Worm (Caenorhabditis elegans) whole organism, L4 larva: ENCODE results near the gene C06H5.6.

Experiments used
- D1046.2 ChIP-seq: fragments of 200-800 bp; sonication (Bioruptor generic); IDR thresholded peaks from 2 replicates; pipeline ENCODE4 v1.3.6; 2022; ENCODE audit warnings: missing genetic modification characterization, missing compliant biosample characterization
- F10B5.3 ChIP-seq: sonication (generic microtip); optimal IDR thresholded peaks from 2 replicates; lab custom pipeline; 2016; ENCODE audit warnings: mild to moderate bottlenecking, missing genetic modification characterization, missing compliant biosample characterization
- F37D6.2 ChIP-seq: sonication (generic microtip); optimal IDR thresholded peaks from 2 replicates; lab custom pipeline; 2016; ENCODE audit warnings: mild to moderate bottlenecking, missing genetic modification characterization, missing compliant biosample characterization
- T26A8.4 ChIP-seq: fragments of 200-800 bp; sonication (Bioruptor generic); IDR thresholded peaks from 2 replicates; pipeline ENCODE4 v1.3.6; 2022; ENCODE audit warnings: missing genetic modification characterization, missing compliant biosample characterization
- Y5F2A.4 ChIP-seq: fragments of 200-800 bp; sonication (Bioruptor generic); optimal IDR thresholded peaks from 2 replicates; lab custom pipeline; 2018; ENCODE audit warnings: mild to moderate bottlenecking, missing genetic modification characterization, missing compliant biosample characterization
- ZK546.5 ChIP-seq, 2 experiments: sonication (generic microtip); optimal IDR thresholded peaks; 2 replicates each; lab custom pipeline; 2017; ENCODE audit warnings: missing biosample characterization in 2 of 2, missing genetic modification characterization in 2 of 2
- aha-1 ChIP-seq: fragments of 150-350 bp; peaks from one replicate; lab custom pipeline; 2014; ENCODE audit warnings: missing biosample characterization, missing genetic modification characterization
- ama-1 ChIP-seq: fragments of 150-350 bp; optimal IDR thresholded peaks from 2 replicates; lab custom pipeline; 2014; ENCODE audit warnings: inconsistent platforms, mixed read lengths
- arid-1 ChIP-seq: fragments of 200-800 bp; sonication (Bioruptor generic); conservative IDR thresholded peaks from 2 replicates; pipeline ENCODE4 v1.3.6; 2022; ENCODE audit warnings: missing genetic modification reagents, missing genetic modification characterization, missing compliant biosample characterization
- attf-4 ChIP-seq: sonication (generic microtip); optimal IDR thresholded peaks from 3 replicates; lab custom pipeline; 2017; ENCODE audit warnings: missing biosample characterization, missing genetic modification characterization
- ceh-20 ChIP-seq: fragments of 200-800 bp; sonication (Bioruptor generic); IDR thresholded peaks from 2 replicates; pipeline ENCODE4 v1.3.6; 2022; ENCODE audit warnings: missing genetic modification reagents, missing genetic modification characterization, missing compliant biosample characterization
- ctbp-1 ChIP-seq: fragments of 200-800 bp; sonication (Bioruptor generic); IDR thresholded peaks from 2 replicates; pipeline ENCODE4 v1.3.6; 2022; ENCODE audit warnings: missing genetic modification reagents, missing genetic modification characterization, missing compliant biosample characterization
- daf-12 ChIP-seq: fragments of 150-350 bp; optimal IDR thresholded peaks from 2 replicates; lab custom pipeline; 2014; ENCODE audit warnings: missing biosample characterization, missing genetic modification reagents, missing genetic modification characterization
- daf-19 ChIP-seq: fragments of 200-800 bp; sonication (Bioruptor generic); conservative IDR thresholded peaks from 2 replicates; pipeline ENCODE4 v1.3.6; 2022; ENCODE audit warnings: missing genetic modification characterization, missing compliant biosample characterization
- duxl-1 ChIP-seq: sonication (generic microtip); optimal IDR thresholded peaks from 2 replicates; lab custom pipeline; 2016; ENCODE audit warnings: mild to moderate bottlenecking, missing genetic modification characterization, moderate library complexity, missing compliant biosample characterization; ENCODE audit not compliant: poor library complexity
- dve-1 ChIP-seq: sonication (generic microtip); optimal IDR thresholded peaks from 2 replicates; lab custom pipeline; 2017; ENCODE audit warnings: antibody characterized with exemption, mild to moderate bottlenecking, missing genetic modification characterization, missing compliant biosample characterization; ENCODE audit not compliant: insufficient read depth
- egl-27 ChIP-seq: sonication (generic microtip); optimal IDR thresholded peaks from 3 replicates; lab custom pipeline; 2017; ENCODE audit warnings: missing biosample characterization, missing genetic modification reagents, missing genetic modification characterization
- egl-43 ChIP-seq: fragments of 200-800 bp; sonication (Bioruptor generic); IDR thresholded peaks from 2 replicates; pipeline ENCODE4 v1.3.6; 2022; ENCODE audit warnings: missing genetic modification reagents, missing genetic modification characterization, missing compliant biosample characterization
- fkh-10 ChIP-seq: fragments of 150-350 bp; optimal IDR thresholded peaks from 2 replicates; lab custom pipeline; 2014; ENCODE audit warnings: missing biosample characterization, missing genetic modification reagents, missing genetic modification characterization
- fos-1 ChIP-seq: fragments of 150-350 bp; optimal IDR thresholded peaks from 2 replicates; lab custom pipeline; 2014; ENCODE audit warnings: missing biosample characterization, missing genetic modification characterization
- gei-8 ChIP-seq: fragments of 200-800 bp; sonication (Bioruptor generic); optimal IDR thresholded peaks from 2 replicates; lab custom pipeline; 2018; ENCODE audit warnings: mild to moderate bottlenecking, missing genetic modification characterization, missing compliant biosample characterization
- hif-1 ChIP-seq, 2 experiments: sonication (generic microtip); optimal IDR thresholded peaks; 2 replicates each; lab custom pipeline; 2016 to 2017; ENCODE audit warnings: missing compliant biosample characterization in 2 of 2, missing genetic modification characterization in 2 of 2, missing genetic modification reagents in 2 of 2, missing genotype in 2 of 2, mild to moderate bottlenecking in 1 of 2
- hlh-11 ChIP-seq: fragments of 200-800 bp; sonication (Bioruptor generic); optimal IDR thresholded peaks from 2 replicates; lab custom pipeline; 2018; ENCODE audit warnings: mild to moderate bottlenecking, missing genetic modification characterization, missing compliant biosample characterization
- jun-1 ChIP-seq: fragments of 150-350 bp; optimal IDR thresholded peaks from 2 replicates; lab custom pipeline; 2014; ENCODE audit warnings: missing biosample characterization, missing genetic modification reagents, missing genetic modification characterization
- lin-13 ChIP-seq: fragments of 150-350 bp; optimal IDR thresholded peaks from 2 replicates; lab custom pipeline; 2014; ENCODE audit warnings: missing biosample characterization, missing genetic modification reagents, missing genetic modification characterization
- lir-3 ChIP-seq: sonication (generic microtip); optimal IDR thresholded peaks from 2 replicates; lab custom pipeline; 2016; ENCODE audit warnings: mild to moderate bottlenecking, missing genetic modification characterization, missing compliant biosample characterization
- lsy-2 ChIP-seq, 2 experiments: fragments of 150-350 bp in 1 of 2; sonication (generic microtip) in 1 of 2; optimal IDR thresholded peaks; 2 replicates each; lab custom pipeline; 2014 to 2017; ENCODE audit warnings: missing biosample characterization in 2 of 2, missing genetic modification characterization in 2 of 2
- madf-5 ChIP-seq, 2 experiments: fragments of 200-800 bp; sonication (Bioruptor generic); IDR thresholded peaks; 2 replicates each; pipeline ENCODE4 v1.3.6; 2022; ENCODE audit warnings: missing compliant biosample characterization in 2 of 2, missing genetic modification characterization in 2 of 2
- madf-9 ChIP-seq: fragments of 200-800 bp; sonication (Bioruptor generic); conservative IDR thresholded peaks from 2 replicates; pipeline ENCODE4 v1.3.6; 2022; ENCODE audit warnings: missing genetic modification reagents, missing genetic modification characterization, missing compliant biosample characterization
- mep-1 ChIP-seq: fragments of 150-350 bp; sonication (generic microtip); optimal IDR thresholded peaks from 3 replicates; lab custom pipeline; 2014; ENCODE audit warnings: missing biosample characterization, missing genetic modification characterization
- mes-2 ChIP-seq: sonication (generic microtip); optimal IDR thresholded peaks from 2 replicates; lab custom pipeline; 2016; ENCODE audit warnings: missing genotype, mild to moderate bottlenecking, missing genetic modification characterization, missing compliant biosample characterization; ENCODE audit not compliant: poor library complexity, severe bottlenecking
- nhr-10 ChIP-seq: fragments of 150-350 bp; optimal IDR thresholded peaks from 2 replicates; lab custom pipeline; 2014; ENCODE audit warnings: missing biosample characterization, missing genetic modification characterization
- nhr-102 ChIP-seq: sonication (generic microtip); optimal IDR thresholded peaks from 2 replicates; lab custom pipeline; 2016; ENCODE audit warnings: mild to moderate bottlenecking, missing genetic modification characterization, moderate library complexity, missing compliant biosample characterization
- nhr-11 ChIP-seq: fragments of 150-350 bp; optimal IDR thresholded peaks from 2 replicates; lab custom pipeline; 2014; ENCODE audit warnings: missing biosample characterization, missing genetic modification characterization
- nhr-111 ChIP-seq: fragments of 200-800 bp; sonication (Bioruptor generic); optimal IDR thresholded peaks from 2 replicates; lab custom pipeline; 2018; ENCODE audit warnings: mild to moderate bottlenecking, missing genetic modification characterization, missing compliant biosample characterization
- nhr-25 ChIP-seq: sonication (generic microtip); optimal IDR thresholded peaks from 2 replicates; lab custom pipeline; 2017; ENCODE audit warnings: missing genetic modification characterization, mild to moderate bottlenecking, missing compliant biosample characterization, antibody characterized with exemption, moderate library complexity, borderline replicate concordance; ENCODE audit not compliant: insufficient read depth
- nhr-28 ChIP-seq: fragments of 150-350 bp; optimal IDR thresholded peaks from 2 replicates; lab custom pipeline; 2014; ENCODE audit warnings: missing biosample characterization, missing genetic modification characterization
- nhr-41 ChIP-seq: fragments of 200-800 bp; sonication (Bioruptor generic); IDR thresholded peaks from 2 replicates; pipeline ENCODE4 v1.3.6; 2022; ENCODE audit warnings: missing genetic modification reagents, missing genetic modification characterization, missing compliant biosample characterization
- nhr-42 ChIP-seq: fragments of 200-800 bp; sonication (Bioruptor generic); IDR thresholded peaks from 2 replicates; pipeline ENCODE4 v1.3.6; 2022; ENCODE audit warnings: missing genetic modification characterization, missing compliant biosample characterization
- nhr-48 ChIP-seq: sonication (generic microtip); optimal IDR thresholded peaks from 2 replicates; lab custom pipeline; 2016; ENCODE audit warnings: mild to moderate bottlenecking, missing genetic modification characterization, missing compliant biosample characterization
- nhr-6 ChIP-seq: fragments of 150-350 bp; optimal IDR thresholded peaks from 2 replicates; lab custom pipeline; 2014; ENCODE audit warnings: missing biosample characterization, missing genetic modification characterization
- pha-4 ChIP-seq, 2 experiments: fragments of 150-350 bp in 1 of 2; fragments of 200-800 bp in 1 of 2; sonication (Bioruptor generic) in 1 of 2; IDR thresholded peaks in 1 of 2; optimal IDR thresholded peaks in 1 of 2; 2 replicates each; pipeline versions ENCODE4 v1.3.6 to Lab custom; 2014 to 2022; ENCODE audit warnings: missing genetic modification characterization in 2 of 2, missing genetic modification reagents in 2 of 2, missing biosample characterization in 1 of 2, missing compliant biosample characterization in 1 of 2
- pqm-1 ChIP-seq: sonication (generic microtip); optimal IDR thresholded peaks from 2 replicates; lab custom pipeline; 2017; ENCODE audit warnings: missing biosample characterization, missing genetic modification characterization
- saeg-2 ChIP-seq: fragments of 200-800 bp; sonication (Bioruptor generic); IDR thresholded peaks from 2 replicates; pipeline ENCODE4 v1.3.6; 2022; ENCODE audit warnings: missing genetic modification reagents, missing genetic modification characterization, missing compliant biosample characterization
- snpc-1.2 ChIP-seq: fragments of 200-800 bp; sonication (Bioruptor generic); IDR thresholded peaks from 2 replicates; pipeline ENCODE4 v1.3.6; 2022; ENCODE audit warnings: missing genetic modification reagents, missing genetic modification characterization, missing compliant biosample characterization
- snpc-4 ChIP-seq: fragments of 150-350 bp; optimal IDR thresholded peaks from 2 replicates; lab custom pipeline; 2014; ENCODE audit warnings: missing biosample characterization, missing genetic modification characterization
- spr-1 ChIP-seq: sonication (generic microtip); optimal IDR thresholded peaks from 2 replicates; lab custom pipeline; 2016; ENCODE audit warnings: mild to moderate bottlenecking, missing genetic modification characterization, missing compliant biosample characterization
- spr-3 ChIP-seq: fragments of 200-800 bp; sonication (Bioruptor generic); optimal IDR thresholded peaks from 2 replicates; lab custom pipeline; 2018; ENCODE audit warnings: mild to moderate bottlenecking, missing genetic modification characterization, missing compliant biosample characterization
- unc-39 ChIP-seq: sonication (generic microtip); optimal IDR thresholded peaks from 2 replicates; lab custom pipeline; 2017; ENCODE audit warnings: missing biosample characterization, missing genetic modification characterization
- vab-7 ChIP-seq: fragments of 200-800 bp; sonication (Bioruptor generic); IDR thresholded peaks from 2 replicates; pipeline ENCODE4 v1.3.6; 2022; ENCODE audit warnings: missing genetic modification reagents, missing genetic modification characterization, missing compliant biosample characterization
- zfp-3 ChIP-seq: fragments of 200-800 bp; sonication (Bioruptor generic); conservative IDR thresholded peaks from 2 replicates; pipeline ENCODE4 v1.3.6; 2022; ENCODE audit warnings: missing genetic modification reagents, missing genetic modification characterization, missing compliant biosample characterization

The C06H5.6 gene

DNA sequence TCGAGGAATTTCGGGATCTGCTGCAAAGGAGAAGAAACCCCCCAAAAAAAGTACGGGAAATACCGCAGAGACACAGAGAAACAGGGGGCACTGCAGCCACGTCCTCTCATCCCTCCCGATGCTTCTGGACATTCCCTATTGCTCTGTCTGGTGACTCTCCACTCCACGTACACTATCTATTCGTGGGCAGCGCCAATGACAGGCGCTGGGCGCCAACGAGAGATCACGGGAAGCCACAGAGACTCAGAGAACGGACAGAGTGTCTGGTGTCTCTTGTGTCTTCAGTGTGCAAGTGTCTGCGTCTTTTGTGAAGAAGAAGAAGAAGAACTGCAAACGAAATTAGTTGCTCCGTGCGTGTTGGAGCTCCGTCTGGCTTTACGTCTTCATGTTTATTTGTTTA, 30.9 kb downstream of the C06H5.6 start:
- TF ChIP-seq arid-1 (GFP tag; lab: Robert Waterston, UW) = peak; percentile 50
- no peak for TF ChIP-seq unc-39 (tag; lab: Kevin White, UChicago)
- TF ChIP-seq egl-43 (GFP tag; lab: Robert Waterston, UW) = peak; percentile 76
- TF ChIP-seq daf-19 (GFP tag; lab: Robert Waterston, UW) = no peak
- TF ChIP-seq nhr-111 (GFP tag; lab: Kevin White, UChicago) = no peak
- peak; percentile 42 for TF ChIP-seq nhr-10 (tag; lab: Kevin White, UChicago)
- no peak for TF ChIP-seq aha-1 (tag; lab: Kevin White, UChicago)
- TF ChIP-seq ZK546.5 (tag; optimal IDR thresholded peaks at IDR 0.05; lab: Kevin White, UChicago) = no peak
- TF ChIP-seq pha-4 (GFP tag; IDR thresholded peaks at IDR 0.05; lab: Robert Waterston, UW) = peak; percentile 45
- no peak for TF ChIP-seq pha-4 (tag; optimal IDR thresholded peaks at IDR 0.05; lab: Kevin White, UChicago)
- no peak for TF ChIP-seq D1046.2 (GFP tag; lab: Robert Waterston, UW)
- peak; percentile 81 to 85 for TF ChIP-seq lsy-2 (tag; optimal IDR thresholded peaks at IDR 0.05; lab: Kevin White, UChicago)
- TF ChIP-seq F37D6.2 = peak; percentile 52
- TF ChIP-seq spr-1 = peak; percentile 73
- TF ChIP-seq lir-3 (tag; lab: Kevin White, UChicago) = peak; percentile 20
- peak; percentile 77 for TF ChIP-seq nhr-48 (tag; lab: Kevin White, UChicago)
- TF ChIP-seq saeg-2 (GFP tag; lab: Robert Waterston, UW) = no peak
- TF ChIP-seq nhr-28 (tag; lab: Kevin White, UChicago) = peak; percentile 79
- TF ChIP-seq snpc-1.2 = no peak; the same call in 1 of the 2 replicates
- no peak for TF ChIP-seq madf-9 (GFP tag; lab: Robert Waterston, UW)
- peak; percentile 89 for TF ChIP-seq dve-1 (tag; lab: Kevin White, UChicago)
- TF ChIP-seq jun-1 (tag; lab: Kevin White, UChicago) = peak; percentile 42
- TF ChIP-seq nhr-25 (tag; lab: Kevin White, UChicago) = peak; percentile 39
- TF ChIP-seq ama-1 = no peak
- TF ChIP-seq egl-27 (tag; lab: Kevin White, UChicago) = no peak
- TF ChIP-seq fos-1 (tag; lab: Kevin White, UChicago) = no peak
- TF ChIP-seq gei-8 = no peak
- peak; percentile 82 for TF ChIP-seq ctbp-1 (GFP tag; lab: Robert Waterston, UW)
- TF ChIP-seq spr-3 (GFP tag; lab: Kevin White, UChicago) = no peak
- TF ChIP-seq pqm-1 (tag; lab: Kevin White, UChicago) = peak; percentile 15
- peak; percentile 22 for TF ChIP-seq nhr-6 (tag; lab: Kevin White, UChicago)
- TF ChIP-seq vab-7 (GFP tag; lab: Robert Waterston, UW) = no peak
- no peak for TF ChIP-seq Y5F2A.4 (GFP tag; lab: Kevin White, UChicago)
- TF ChIP-seq hif-1 (tag; optimal IDR thresholded peaks at IDR 0.05; lab: Kevin White, UChicago) = peak; percentile 49 to 93
- TF ChIP-seq zfp-3 (GFP tag; lab: Robert Waterston, UW) = no peak
- TF ChIP-seq attf-4 (tag; lab: Kevin White, UChicago) = no peak
- peak; percentile 67 for TF ChIP-seq nhr-102
- TF ChIP-seq nhr-42 (GFP tag; lab: Robert Waterston, UW) = 0 out of 2 replicates have a peak, but pooled peaks have one; percentile 40
- TF ChIP-seq hlh-11 (tag; lab: Kevin White, UChicago) = peak; percentile 92
- peak; percentile 20 for TF ChIP-seq snpc-4
- TF ChIP-seq fkh-10 (GFP tag; lab: Kevin White, UChicago) = peak; percentile 80
- TF ChIP-seq lin-13 (GFP tag; lab: Kevin White, UChicago) = peak; percentile 53
- peak; percentile 65 for TF ChIP-seq ceh-20
- peak; percentile 83 for TF ChIP-seq duxl-1 (tag; lab: Kevin White, UChicago)
- no peak for TF ChIP-seq daf-12 (tag; lab: Kevin White, UChicago)
- TF ChIP-seq T26A8.4 (GFP tag; lab: Robert Waterston, UW) = peak; percentile 84
- TF ChIP-seq mes-2 (tag; lab: Kevin White, UChicago) = peak; percentile 75
- TF ChIP-seq madf-5 (GFP tag; IDR thresholded peaks at IDR 0.05; lab: Robert Waterston, UW) = no peak
- peak; percentile 89 for TF ChIP-seq mep-1 (tag; lab: Kevin White, UChicago)
- peak; percentile 88 for TF ChIP-seq nhr-11 (tag; lab: Kevin White, UChicago)
- TF ChIP-seq F10B5.3 (tag; lab: Kevin White, UChicago) = no peak
- no peak for TF ChIP-seq nhr-41
